Worm (Caenorhabditis elegans): ENCODE data around the gene D2096.10.

DNA sequence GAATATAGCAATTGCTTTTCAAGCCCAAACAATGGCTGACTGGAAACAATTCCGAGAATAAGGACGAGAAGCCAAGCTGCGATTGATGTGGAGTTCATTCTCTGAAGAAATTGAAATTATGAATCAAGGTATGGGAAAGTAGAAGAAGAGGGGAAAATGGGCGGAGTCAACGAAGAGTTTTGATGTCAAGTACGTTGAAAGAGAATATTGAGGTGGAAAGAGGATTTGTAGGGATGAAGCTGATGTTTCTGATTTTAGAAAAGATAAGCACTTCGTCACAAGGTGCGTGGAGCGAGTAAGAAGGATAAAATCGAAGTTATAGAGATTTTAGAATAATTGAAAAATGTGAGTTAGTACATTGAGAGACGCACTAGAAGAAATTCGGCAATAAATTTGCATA, 6.3 kb downstream of the D2096.10 start, which contains the start of gene D2096.9:
- TF ChIP-seq tbx-11 (GFP tag; IDR thresholded peaks at IDR 0.05) (no peak), aly-1 (tag; optimal IDR thresholded peaks at IDR 0.05) (no peak), hnd-1 (tag; optimal IDR thresholded peaks at IDR 0.05) (no peak), ama-1 (optimal IDR thresholded peaks at IDR 0.05) (no peak), flt-1 (GFP tag; IDR thresholded peaks at IDR 0.05) (no peak), tra-4 (tag; optimal IDR thresholded peaks at IDR 0.05) (no peak), pes-1 (GFP tag; IDR thresholded peaks at IDR 0.05) (no peak)

All from whole organism, early embryonic.